Worm (Caenorhabditis elegans): ENCODE measurements around the gene trk-1.
A peak's percentile ranks its signal among the peaks of the same experiment; 100 is the strongest.

Gene trk-1

ce11 chrX:8945011-8945410 is 5.8 kb downstream of the trk-1 start:
- TF ChIP-seq rpc-1 (optimal IDR thresholded peaks at IDR 0.05) (peak; percentile 78), rpc-1 (tag; optimal IDR thresholded peaks at IDR 0.05) (peak; percentile 90), tbp1 (GFP tag; optimal IDR thresholded peaks at IDR 0.05) (peak; percentile 90), cebp-2 (GFP tag; IDR thresholded peaks at IDR 0.05) (no peak), mes-4 (tag; optimal IDR thresholded peaks at IDR 0.05) (peak; percentile 9), lin-26 (GFP tag; IDR thresholded peaks at IDR 0.05) (no peak; the same call in 1 of the 2 replicates), nhr-27 (tag; optimal IDR thresholded peaks at IDR 0.05) (no peak), mcd-1 (GFP tag; IDR thresholded peaks at IDR 0.05) (no peak), die-1 (tag; optimal IDR thresholded peaks at IDR 0.05) (peak; percentile 61), snpc-1.3 (tag; optimal IDR thresholded peaks at IDR 0.05; ENCODE audit: insufficient read depth) (peak; percentile 74), T07F8.4 (tag; optimal IDR thresholded peaks at IDR 0.05) (no peak), F33H1.4 (GFP tag; IDR thresholded peaks at IDR 0.05) (no peak), ztf-18 (tag; optimal IDR thresholded peaks at IDR 0.05) (peak; percentile 3), ZK185.1 (tag; optimal IDR thresholded peaks at IDR 0.05; ENCODE audit: poor library complexity, severe bottlenecking) (peak; percentile 33), pbrm-1 (GFP tag; IDR thresholded peaks at IDR 0.05) (peak; percentile 58; the same call in 1 of the 2 replicates), snpc-3.4 (tag; optimal IDR thresholded peaks at IDR 0.05) (peak; percentile 26), nhr-90 (tag; optimal IDR thresholded peaks at IDR 0.05) (peak; percentile 50), egl-44 (GFP tag; IDR thresholded peaks at IDR 0.05) (no peak), bed-1 (GFP tag; IDR thresholded peaks at IDR 0.05) (no peak), Y53F4B.3 (GFP tag; IDR thresholded peaks at IDR 0.05) (no peak), dpl-1 (GFP tag; optimal IDR thresholded peaks at IDR 0.05) (no peak), hmg-1.2 (GFP tag; IDR thresholded peaks at IDR 0.05) (peak; percentile 58), F23B12.7 (tag; optimal IDR thresholded peaks at IDR 0.05; ENCODE audit: insufficient read depth) (peak; percentile 30), ztf-6 (GFP tag; IDR thresholded peaks at IDR 0.05) (no peak), lin-35 (GFP tag; optimal IDR thresholded peaks at IDR 0.05) (no peak), hrde-1 (tag; optimal IDR thresholded peaks at IDR 0.05; ENCODE audit: borderline replicate concordance) (no peak), D2030.7 (GFP tag; IDR thresholded peaks at IDR 0.05) (peak; percentile 49), mel-28 (tag; optimal IDR thresholded peaks at IDR 0.05; ENCODE audit: borderline replicate concordance) (no peak), snpc-1.1 (tag; optimal IDR thresholded peaks at IDR 0.05; ENCODE audit: insufficient read depth) (no peak), lir-1 (GFP tag; conservative IDR thresholded peaks at IDR 0.05) (no peak), B0261.1 (tag; optimal IDR thresholded peaks at IDR 0.05) (peak; percentile 77), C06A6.2 (GFP tag; conservative IDR thresholded peaks at IDR 0.05) (no peak), nhr-179 (tag; optimal IDR thresholded peaks at IDR 0.05) (no peak), pha-4 (tag; optimal IDR thresholded peaks at IDR 0.05) (no peak), snpc-4 (GFP tag; optimal IDR thresholded peaks at IDR 0.05) (no peak), snpc-4 (tag; optimal IDR thresholded peaks at IDR 0.05) (peak in 1 of 4 experiments; percentile 2), ztf-28 (GFP tag; IDR thresholded peaks at IDR 0.05) (no peak)

ce11 chrX:8944078-8944477 is 6.7 kb downstream of the trk-1 start:
- TF ChIP-seq ztf-3 (GFP tag; optimal IDR thresholded peaks at IDR 0.05), result no peak
- no peak for TF ChIP-seq unc-130 (GFP tag; optimal IDR thresholded peaks at IDR 0.05)
- no peak for TF ChIP-seq atf-7 (tag; optimal IDR thresholded peaks at IDR 0.05)
- no peak for TF ChIP-seq nhr-179 (tag; optimal IDR thresholded peaks at IDR 0.05)
- TF ChIP-seq efl-1 (GFP tag; optimal IDR thresholded peaks at IDR 0.05), result no peak
- no peak for TF ChIP-seq Y56A3A.18 (GFP tag; IDR thresholded peaks at IDR 0.05)
- TF ChIP-seq zfh-2 (GFP tag; conservative IDR thresholded peaks at IDR 0.05), result no peak
- no peak for TF ChIP-seq aptf-2 (GFP tag; conservative IDR thresholded peaks at IDR 0.05)
- no peak for TF ChIP-seq lsl-1 (GFP tag; optimal IDR thresholded peaks at IDR 0.05)
- no peak for TF ChIP-seq nfya-1 (tag; optimal IDR thresholded peaks at IDR 0.05; ENCODE audit: borderline replicate concordance, insufficient read depth)
- TF ChIP-seq madf-6 (GFP tag; IDR thresholded peaks at IDR 0.05), result no peak
- TF ChIP-seq F57C9.4 (tag; optimal IDR thresholded peaks at IDR 0.05), result no peak
- no peak for TF ChIP-seq lin-40 (tag; optimal IDR thresholded peaks at IDR 0.05)
- TF ChIP-seq nhr-120 (GFP tag; IDR thresholded peaks at IDR 0.05), result no peak
- TF ChIP-seq K11D2.4 (GFP tag; IDR thresholded peaks at IDR 0.05), result no peak

Data from whole organism, young adult.